Worm (Caenorhabditis elegans): ENCODE results near the gene C06A1.3.

- TF ChIP-seq nhr-76 (tag; optimal IDR thresholded peaks at IDR 0.05) (no peak), unc-62 (GFP tag; optimal IDR thresholded peaks at IDR 0.05) (no peak), nhr-11 (tag; optimal IDR thresholded peaks at IDR 0.05) (no peak)
Observed at ce11 chrII:10531604-10532003, 40.5 kb upstream of the C06A1.3 start.

Data from whole organism, L1 larva.